Fruit fly (Drosophila melanogaster): Measurements from ENCODE around the gene CG6661.

CG6661 gene

dm6 chr3L:14050944-14051548 is 16.5 kb downstream of the CG6661 start, which contains the start of gene CG6833 (continued):
- TF ChIP-seq Lim3 (GFP tag; IDR thresholded peaks at IDR 0.05) (no peak), CG11723 (GFP tag; optimal IDR thresholded peaks at IDR 0.05) (no peak), CG16779 (GFP tag; IDR thresholded peaks at IDR 0.05) (peak; percentile 82), CG1024 (GFP tag; IDR thresholded peaks at IDR 0.05) (no peak; the same call in 1 of the 2 replicates), Camta (GFP tag; optimal IDR thresholded peaks at IDR 0.05) (peak; percentile 36), odd (GFP tag; optimal IDR thresholded peaks at IDR 0.05) (no peak), TFAM (GFP tag; optimal IDR thresholded peaks at IDR 0.05) (no peak), ERR (GFP tag; optimal IDR thresholded peaks at IDR 0.05) (peak; percentile 39), gce (GFP tag; IDR thresholded peaks at IDR 0.05) (peak; percentile 72; the same call in 1 of the 3 replicates), ab (GFP tag; optimal IDR thresholded peaks at IDR 0.05) (peak; percentile 38), Xrp1 (GFP tag; IDR thresholded peaks at IDR 0.05) (peak; percentile 80), dimm (GFP tag; IDR thresholded peaks at IDR 0.05) (no peak), Scr (GFP tag; IDR thresholded peaks at IDR 0.05; ENCODE audit: partially characterized antibody) (no peak), Meics (GFP tag; optimal IDR thresholded peaks at IDR 0.05) (peak; percentile 67), Pdp1 (GFP tag; optimal IDR thresholded peaks at IDR 0.05) (peak; percentile 72 to 73), ken (GFP tag; IDR thresholded peaks at IDR 0.05) (peak; percentile 87), lov (optimal IDR thresholded peaks at IDR 0.05) (no peak), lov (GFP tag; IDR thresholded peaks at IDR 0.05) (peak; percentile 57; the same call in 2 of the 3 replicates), CG5245 (GFP tag; optimal IDR thresholded peaks at IDR 0.05) (peak; percentile 74), CG5180 (GFP tag; optimal IDR thresholded peaks at IDR 0.05) (no peak), hth (optimal IDR thresholded peaks at IDR 0.05) (no peak), CG16863 (GFP tag; optimal IDR thresholded peaks at IDR 0.05) (peak; percentile 59), CG3726 (GFP tag; IDR thresholded peaks at IDR 0.05) (peak; percentile 44; the same call in 1 of the 3 replicates), Ets97D (GFP tag; optimal IDR thresholded peaks at IDR 0.05) (peak; percentile 64), CG14710 (tag; optimal IDR thresholded peaks at IDR 0.05) (peak; percentile 77), fd102C (GFP tag; optimal IDR thresholded peaks at IDR 0.05) (no peak), Dll (GFP tag; IDR thresholded peaks at IDR 0.05; ENCODE audit: partially characterized antibody) (0 out of 4 replicates have a peak, but pooled peaks have one; percentile 31), CG15011 (GFP tag; optimal IDR thresholded peaks at IDR 0.05) (no peak), ssp (GFP tag; IDR thresholded peaks at IDR 0.05) (peak; percentile 77), Fer1 (GFP tag; optimal IDR thresholded peaks at IDR 0.05) (peak; percentile 59), pita (GFP tag; optimal IDR thresholded peaks at IDR 0.05) (no peak), Dek (tag; optimal IDR thresholded peaks at IDR 0.05) (peak; percentile 37), lola (GFP tag; optimal IDR thresholded peaks at IDR 0.05) (peak in 1 of 3 experiments; percentile 15), Optix (GFP tag; IDR thresholded peaks at IDR 0.05) (peak; percentile 76), CG2678 (tag; optimal IDR thresholded peaks at IDR 0.05) (peak; percentile 69), CG18764 (GFP tag; optimal IDR thresholded peaks at IDR 0.05) (peak; percentile 65), Hsf (GFP tag; optimal IDR thresholded peaks at IDR 0.05) (peak; percentile 79), CG13296 (GFP tag; optimal IDR thresholded peaks at IDR 0.05) (peak; percentile 41), gcm (GFP tag; optimal IDR thresholded peaks at IDR 0.05) (no peak), CG1603 (tag; optimal IDR thresholded peaks at IDR 0.05) (peak; percentile 83), lbe (GFP tag; optimal IDR thresholded peaks at IDR 0.05) (no peak), ftz-f1 (GFP tag; optimal IDR thresholded peaks at IDR 0.05) (no peak), grn (GFP tag; optimal IDR thresholded peaks at IDR 0.05) (no peak), CG9727 (GFP tag; optimal IDR thresholded peaks at IDR 0.05) (peak; percentile 42), Rx (GFP tag; IDR thresholded peaks at IDR 0.05) (peak; percentile 72), GATAe (GFP tag; conservative IDR thresholded peaks at IDR 0.05) (no peak; the same call in 1 of the 2 replicates), CG13287 (GFP tag; IDR thresholded peaks at IDR 0.05; ENCODE audit: partially characterized antibody) (peak; percentile 32), CG12236 (GFP tag; optimal IDR thresholded peaks at IDR 0.05) (peak; percentile 44), CG4820 (GFP tag; optimal IDR thresholded peaks at IDR 0.05) (peak; percentile 69), grau (tag; optimal IDR thresholded peaks at IDR 0.05) (peak; percentile 59)
